Worm (Caenorhabditis elegans): ENCODE results near the gene trpp-12.

trpp-12 gene

ce11 chrX:2386922-2387566 lies 22.4 kb upstream of the trpp-12 start:
- TF ChIP-seq zip-11 (GFP tag; IDR thresholded peaks at IDR 0.05) (no peak), nhr-28 (tag; optimal IDR thresholded peaks at IDR 0.05) (peak; percentile 14), mxl-3 (GFP tag; optimal IDR thresholded peaks at IDR 0.05) (peak; percentile 46), madf-9 (GFP tag; conservative IDR thresholded peaks at IDR 0.05) (no peak), hlh-30 (tag; optimal IDR thresholded peaks at IDR 0.05; ENCODE audit: insufficient read depth) (peak; percentile 26), sdz-12 (GFP tag; optimal IDR thresholded peaks at IDR 0.05) (no peak), nhr-10 (tag; optimal IDR thresholded peaks at IDR 0.05) (no peak), nhr-6 (tag; optimal IDR thresholded peaks at IDR 0.05) (no peak), zfp-3 (GFP tag; conservative IDR thresholded peaks at IDR 0.05) (no peak), Y105C5A.15 (GFP tag; IDR thresholded peaks at IDR 0.05) (no peak), pqm-1 (tag; optimal IDR thresholded peaks at IDR 0.05) (no peak), nhr-76 (tag; optimal IDR thresholded peaks at IDR 0.05) (no peak), aha-1 (tag) (peak; percentile 94), spr-3 (GFP tag; optimal IDR thresholded peaks at IDR 0.05) (no peak), nhr-11 (tag; optimal IDR thresholded peaks at IDR 0.05) (no peak), mep-1 (tag; optimal IDR thresholded peaks at IDR 0.05) (no peak), ztf-7 (tag; optimal IDR thresholded peaks at IDR 0.05) (no peak), F10B5.3 (tag; optimal IDR thresholded peaks at IDR 0.05) (no peak)

- no peak for TF ChIP-seq nhr-42 (GFP tag; IDR thresholded peaks at IDR 0.05)
- no peak for TF ChIP-seq unc-39 (tag; optimal IDR thresholded peaks at IDR 0.05)
- no peak for TF ChIP-seq hlh-30 (tag; optimal IDR thresholded peaks at IDR 0.05; ENCODE audit: insufficient read depth)
- no peak for TF ChIP-seq lsy-2 (tag; optimal IDR thresholded peaks at IDR 0.05)
- TF ChIP-seq zfp-3 (GFP tag; conservative IDR thresholded peaks at IDR 0.05), result no peak
- no peak for TF ChIP-seq F10B5.3 (tag; optimal IDR thresholded peaks at IDR 0.05)
- TF ChIP-seq tra-1 (GFP tag; IDR thresholded peaks at IDR 0.05), result no peak
- TF ChIP-seq attf-4 (tag; optimal IDR thresholded peaks at IDR 0.05), result no peak
- TF ChIP-seq hlh-11 (tag; optimal IDR thresholded peaks at IDR 0.05), result no peak
- TF ChIP-seq F37D6.2 (tag; optimal IDR thresholded peaks at IDR 0.05), result no peak
- TF ChIP-seq D1046.2 (GFP tag; IDR thresholded peaks at IDR 0.05), result no peak
Measured at ce11 chrX:2394983-2395382, 14.5 kb upstream of the trpp-12 start, which contains the start of gene C43H6.6. Gene C43H6.6, plus strand, starts transcription at chrX:2395283.

- TF ChIP-seq unc-62 (GFP tag; optimal IDR thresholded peaks at IDR 0.05 in 1 of 2), result peak in 1 of 2 experiments; percentile 89
- no peak for TF ChIP-seq unc-62 (tag; optimal IDR thresholded peaks at IDR 0.05)
- no peak for TF ChIP-seq ceh-28 (tag; optimal IDR thresholded peaks at IDR 0.05)
- no peak for TF ChIP-seq set-16 (GFP tag; IDR thresholded peaks at IDR 0.05)
- peak; percentile 93 for TF ChIP-seq hmg-1.1 (GFP tag; IDR thresholded peaks at IDR 0.05)
- TF ChIP-seq tag-97 (GFP tag; IDR thresholded peaks at IDR 0.05), result no peak
- TF ChIP-seq dmd-8 (GFP tag; IDR thresholded peaks at IDR 0.05), result no peak
- no peak for TF ChIP-seq zfp-3 (GFP tag; conservative IDR thresholded peaks at IDR 0.05)
- no peak for TF ChIP-seq snpc-4 (tag; optimal IDR thresholded peaks at IDR 0.05)
- no peak for TF ChIP-seq aha-1 (tag)
- no peak for TF ChIP-seq ceh-82 (tag; optimal IDR thresholded peaks at IDR 0.05)
- TF ChIP-seq Y48G9A.11 (GFP tag; IDR thresholded peaks at IDR 0.05), result no peak
- no peak for TF ChIP-seq madf-9 (GFP tag; conservative IDR thresholded peaks at IDR 0.05)
- no peak for TF ChIP-seq ceh-32 (tag; optimal IDR thresholded peaks at IDR 0.05; ENCODE audit: poor library complexity)
- no peak for TF ChIP-seq lir-3 (tag; optimal IDR thresholded peaks at IDR 0.05)
- peak; percentile 40 for TF ChIP-seq dmd-6 (GFP tag; IDR thresholded peaks at IDR 0.05)
- TF ChIP-seq ceh-44 (GFP tag; IDR thresholded peaks at IDR 0.05), result no peak
- peak; percentile 68 for TF ChIP-seq hlh-30 (tag; optimal IDR thresholded peaks at IDR 0.05; ENCODE audit: insufficient read depth)
- TF ChIP-seq zip-2 (tag; optimal IDR thresholded peaks at IDR 0.05), result peak; percentile 4
- no peak for TF ChIP-seq daf-8 (GFP tag; IDR thresholded peaks at IDR 0.05)
- no peak for TF ChIP-seq hif-1 (tag; optimal IDR thresholded peaks at IDR 0.05)
- no peak for TF ChIP-seq saeg-2 (GFP tag; IDR thresholded peaks at IDR 0.05)
- no peak for TF ChIP-seq tra-1 (GFP tag; IDR thresholded peaks at IDR 0.05)
- no peak for TF ChIP-seq mdt-29 (GFP tag; IDR thresholded peaks at IDR 0.05)
- no peak for TF ChIP-seq sdz-12 (GFP tag; optimal IDR thresholded peaks at IDR 0.05)
- no peak for TF ChIP-seq vab-7 (GFP tag; IDR thresholded peaks at IDR 0.05)
- peak; percentile 75 for TF ChIP-seq mes-2 (tag; optimal IDR thresholded peaks at IDR 0.05; ENCODE audit: poor library complexity, severe bottlenecking)
- no peak for TF ChIP-seq daf-19 (GFP tag; conservative IDR thresholded peaks at IDR 0.05)
- TF ChIP-seq jun-1 (tag; optimal IDR thresholded peaks at IDR 0.05), result no peak
Measured at ce11 chrX:2401883-2402282, 7.6 kb upstream of the trpp-12 start, which contains the start of gene dhhc-9. Gene dhhc-9, minus strand, starts transcription at chrX:2402036.
